Fruit fly (Drosophila melanogaster): ENCODE measurements around the gene GV1.

The GV1 gene

dm6 chr3L:1798649-1799048 lies 11.7 kb upstream of the GV1 start, which contains the start of gene Patj (continued):
- no peak for TF ChIP-seq br (optimal IDR thresholded peaks at IDR 0.05)
- TF ChIP-seq B-H1 (GFP tag; IDR thresholded peaks at IDR 0.05): no peak
- TF ChIP-seq Drgx (GFP tag; IDR thresholded peaks at IDR 0.05): no peak
- no peak for TF ChIP-seq maf-S (GFP tag; optimal IDR thresholded peaks at IDR 0.05)
- TF ChIP-seq CG3163 (GFP tag; optimal IDR thresholded peaks at IDR 0.05): no peak
- no peak for TF ChIP-seq ap (GFP tag; IDR thresholded peaks at IDR 0.05)
- no peak for TF ChIP-seq CG4328 (GFP tag; optimal IDR thresholded peaks at IDR 0.05)
- TF ChIP-seq Poxn (GFP tag; IDR thresholded peaks at IDR 0.05): no peak
- no peak for TF ChIP-seq CG12299 (tag; optimal IDR thresholded peaks at IDR 0.05)
- no peak for TF ChIP-seq Nf-YA (GFP tag; IDR thresholded peaks at IDR 0.05)
- TF ChIP-seq CG14441 (GFP tag; IDR thresholded peaks at IDR 0.05): no peak
- TF ChIP-seq Hmr (GFP tag; optimal IDR thresholded peaks at IDR 0.05): no peak
- no peak for TF ChIP-seq Rfx (GFP tag; IDR thresholded peaks at IDR 0.05)
- TF ChIP-seq zen2 (GFP tag; IDR thresholded peaks at IDR 0.05; ENCODE audit: partially characterized antibody): peak; percentile 7; the same call in 1 of the 3 replicates
- no peak for TF ChIP-seq gsb-n (tag; optimal IDR thresholded peaks at IDR 0.05)
- no peak for TF ChIP-seq CG15011 (GFP tag; optimal IDR thresholded peaks at IDR 0.05)
- TF ChIP-seq CG2129 (GFP tag; IDR thresholded peaks at IDR 0.05; ENCODE audit: partially characterized antibody): no peak
- no peak for TF ChIP-seq CG2889 (GFP tag; IDR thresholded peaks at IDR 0.05)
- no peak for TF ChIP-seq sob (GFP tag; IDR thresholded peaks at IDR 0.05)
- no peak; the same call in 1 of the 2 replicates for TF ChIP-seq Bgb (GFP tag; IDR thresholded peaks at IDR 0.05; ENCODE audit: partially characterized antibody)
- no peak for TF ChIP-seq sens-2 (GFP tag; IDR thresholded peaks at IDR 0.05)
- TF ChIP-seq CG7271 (tag; optimal IDR thresholded peaks at IDR 0.05): no peak
- peak; percentile 69 for TF ChIP-seq Dp (GFP tag; optimal IDR thresholded peaks at IDR 0.05)
- TF ChIP-seq phol (tag; optimal IDR thresholded peaks at IDR 0.05): peak; percentile 25
- no peak for TF ChIP-seq CG12104 (GFP tag; optimal IDR thresholded peaks at IDR 0.05)
- no peak for TF ChIP-seq HLH54F (GFP tag; optimal IDR thresholded peaks at IDR 0.05)
- no peak for TF ChIP-seq zfh1 (GFP tag; IDR thresholded peaks at IDR 0.05)
- no peak for TF ChIP-seq CG1529 (GFP tag; optimal IDR thresholded peaks at IDR 0.05)
- TF ChIP-seq CG12071 (GFP tag; optimal IDR thresholded peaks at IDR 0.05): no peak
- no peak for TF ChIP-seq gem (tag; optimal IDR thresholded peaks at IDR 0.05)
- no peak for TF ChIP-seq CG14965 (GFP tag; optimal IDR thresholded peaks at IDR 0.05; ENCODE audit: borderline replicate concordance)
- TF ChIP-seq Ets97D (GFP tag; optimal IDR thresholded peaks at IDR 0.05): peak; percentile 24
- no peak for TF ChIP-seq CG6175 (GFP tag; IDR thresholded peaks at IDR 0.05)
- no peak for TF ChIP-seq da (GFP tag; optimal IDR thresholded peaks at IDR 0.05)
- no peak for TF ChIP-seq odd (GFP tag; optimal IDR thresholded peaks at IDR 0.05)
- TF ChIP-seq CG31365 (tag; optimal IDR thresholded peaks at IDR 0.05): no peak
- TF ChIP-seq CG10267 (tag; optimal IDR thresholded peaks at IDR 0.05): peak; percentile 2
- TF ChIP-seq MESR4 (GFP tag; optimal IDR thresholded peaks at IDR 0.05): peak; percentile 80
- TF ChIP-seq amos (GFP tag; IDR thresholded peaks at IDR 0.05; ENCODE audit: partially characterized antibody): peak; percentile 53; the same call in 1 of the 2 replicates
- no peak for TF ChIP-seq ind (GFP tag; optimal IDR thresholded peaks at IDR 0.05)
- no peak for TF ChIP-seq tgo (GFP tag; IDR thresholded peaks at IDR 0.05)
- TF ChIP-seq tup (GFP tag; optimal IDR thresholded peaks at IDR 0.05): no peak
- TF ChIP-seq HmgD (GFP tag; optimal IDR thresholded peaks at IDR 0.05): no peak
- peak; percentile 81 to 97 for TF ChIP-seq crp (GFP tag; optimal IDR thresholded peaks at IDR 0.05)
- TF ChIP-seq PHDP (tag; optimal IDR thresholded peaks at IDR 0.05): no peak
- TF ChIP-seq CG11723 (GFP tag; optimal IDR thresholded peaks at IDR 0.05): no peak
- TF ChIP-seq Spps (tag; optimal IDR thresholded peaks at IDR 0.05): no peak
- no peak for TF ChIP-seq ara (GFP tag; IDR thresholded peaks at IDR 0.05)
- no peak for TF ChIP-seq CG4282 (GFP tag; optimal IDR thresholded peaks at IDR 0.05)
- no peak for TF ChIP-seq CG10209 (GFP tag; optimal IDR thresholded peaks at IDR 0.05)
- TF ChIP-seq HLHmδ (GFP tag; optimal IDR thresholded peaks at IDR 0.05): no peak
- peak; percentile 56 for TF ChIP-seq YL-1 (GFP tag; optimal IDR thresholded peaks at IDR 0.05)
